Fruit fly (Drosophila melanogaster) whole organism, prepupa: ENCODE measurements around the gene Mvd.

Experiments used
- Blimp-1 ChIP-seq: fragments of 200-800 bp; sonication (Bioruptor generic); optimal IDR thresholded peaks from 3 replicates; lab custom pipeline; 2017; ENCODE audit warnings: missing biosample characterization, missing genetic modification characterization, mild to moderate bottlenecking, moderate library complexity, missing genetic modification reagents
- CG10631 ChIP-seq: fragments of 200-800 bp; sonication (Bioruptor generic); optimal IDR thresholded peaks from 2 replicates; lab custom pipeline; 2016; ENCODE audit warnings: missing biosample characterization, missing genetic modification characterization
- CG10669 ChIP-seq: fragments of 200-800 bp; sonication (Bioruptor generic); optimal IDR thresholded peaks from 3 replicates; lab custom pipeline; 2018; ENCODE audit warnings: missing biosample characterization, mild to moderate bottlenecking, missing genetic modification characterization, moderate library complexity
- CG11762 ChIP-seq: fragments of 200-800 bp; sonication (Bioruptor generic); optimal IDR thresholded peaks from 3 replicates; lab custom pipeline; 2016; ENCODE audit warnings: missing biosample characterization, missing genetic modification characterization; ENCODE audit not compliant: insufficient read depth
- CG11902 ChIP-seq: fragments of 200-800 bp; sonication (Bioruptor generic); optimal IDR thresholded peaks from 3 replicates; lab custom pipeline; 2016; ENCODE audit warnings: missing biosample characterization, missing genetic modification characterization
- CG3032 ChIP-seq: fragments of 200-800 bp; optimal IDR thresholded peaks from 2 replicates; lab custom pipeline; 2019; ENCODE audit warnings: missing biosample characterization, mild to moderate bottlenecking, missing genetic modification characterization, moderate library complexity
- CG31627 ChIP-seq: fragments of 200-800 bp; sonication (Bioruptor generic); optimal IDR thresholded peaks from 3 replicates; lab custom pipeline; 2016; ENCODE audit warnings: missing biosample characterization, missing genetic modification characterization
- CG32006 ChIP-seq: fragments of 200-800 bp; sonication (Bioruptor generic); optimal IDR thresholded peaks from 3 replicates; lab custom pipeline; 2017; ENCODE audit warnings: missing biosample characterization, mild to moderate bottlenecking, missing genetic modification characterization
- CG34406 ChIP-seq: fragments of 200-800 bp; sonication (Bioruptor generic); optimal IDR thresholded peaks from 3 replicates; lab custom pipeline; 2016; ENCODE audit warnings: missing biosample characterization, missing genetic modification characterization
- CG3919 ChIP-seq: fragments of 200-800 bp; sonication (Bioruptor generic); optimal IDR thresholded peaks from 3 replicates; lab custom pipeline; 2016; ENCODE audit warnings: missing biosample characterization, missing genetic modification characterization
- CG4318 ChIP-seq: fragments of 200-800 bp; sonication (Bioruptor generic); optimal IDR thresholded peaks from 3 replicates; lab custom pipeline; 2017; ENCODE audit warnings: missing biosample characterization, mild to moderate bottlenecking, missing genetic modification characterization
- CG6163 ChIP-seq: fragments of 200-800 bp; sonication (Bioruptor generic); IDR thresholded peaks from 3 replicates; pipeline ENCODE4 v1.3.6; 2022; ENCODE audit warnings: missing biosample characterization, missing genetic modification characterization
- CG6276 ChIP-seq: fragments of 200-800 bp; sonication (Bioruptor generic); optimal IDR thresholded peaks from 2 replicates; lab custom pipeline; 2017; ENCODE audit warnings: missing biosample characterization, mild to moderate bottlenecking, missing genetic modification characterization
- CG6792 ChIP-seq: fragments of 200-800 bp; sonication (Bioruptor generic); optimal IDR thresholded peaks from 3 replicates; lab custom pipeline; 2016; ENCODE audit warnings: missing biosample characterization, missing genetic modification characterization
- CG6808 ChIP-seq: fragments of 200-800 bp; sonication (Bioruptor generic); optimal IDR thresholded peaks from 3 replicates; lab custom pipeline; 2017; ENCODE audit warnings: missing biosample characterization, missing genetic modification characterization, mild to moderate bottlenecking, moderate library complexity, missing genetic modification reagents
- CG6854 ChIP-seq: fragments of 200-800 bp; sonication (Bioruptor generic); optimal IDR thresholded peaks from 2 replicates; lab custom pipeline; 2017; ENCODE audit warnings: missing biosample characterization, mild to moderate bottlenecking, missing genetic modification characterization
- CG7368 ChIP-seq: fragments of 200-800 bp; sonication (Bioruptor generic); optimal IDR thresholded peaks from 3 replicates; lab custom pipeline; 2016; ENCODE audit warnings: missing biosample characterization, missing genetic modification characterization
- CG8119 ChIP-seq: fragments of 200-800 bp; sonication (Bioruptor generic); IDR thresholded peaks from 3 replicates; pipeline ENCODE4 v1.3.6; 2022; ENCODE audit warnings: missing biosample characterization, missing genetic modification characterization
- CG8632 ChIP-seq: fragments of 200-800 bp; sonication (Bioruptor generic); optimal IDR thresholded peaks from 3 replicates; lab custom pipeline; 2016; ENCODE audit warnings: missing biosample characterization, missing genetic modification characterization
- CG9139 ChIP-seq: fragments of 200-800 bp; sonication (Bioruptor generic); optimal IDR thresholded peaks from 3 replicates; lab custom pipeline; 2017; ENCODE audit warnings: missing biosample characterization, mild to moderate bottlenecking, missing genetic modification characterization
- Eip75B ChIP-seq: fragments of 200-800 bp; sonication (Bioruptor generic); optimal IDR thresholded peaks from 3 replicates; lab custom pipeline; 2016; ENCODE audit warnings: missing biosample characterization, missing genetic modification characterization
- Eip78C ChIP-seq: fragments of 200-800 bp; sonication (Bioruptor generic); peaks from one replicate; lab custom pipeline; 2016; ENCODE audit warnings: missing biosample characterization, missing genetic modification characterization
- Eip93F ChIP-seq: fragments of 200-800 bp; sonication (Bioruptor generic); optimal IDR thresholded peaks from 2 replicates; lab custom pipeline; 2016; ENCODE audit warnings: missing biosample characterization, mild to moderate bottlenecking, missing genetic modification characterization
- Ets21C ChIP-seq: fragments of 200-800 bp; sonication (Bioruptor generic); optimal IDR thresholded peaks from 3 replicates; lab custom pipeline; 2016; ENCODE audit warnings: missing biosample characterization, missing genetic modification characterization
- Ets96B ChIP-seq: fragments of 200-800 bp; optimal IDR thresholded peaks from 2 replicates; lab custom pipeline; 2019; ENCODE audit warnings: missing biosample characterization, mild to moderate bottlenecking, missing genetic modification characterization, moderate library complexity
- Gug ChIP-seq: fragments of 200-800 bp; sonication (Bioruptor generic); IDR thresholded peaks from 2 replicates; pipeline ENCODE4 v1.3.6; 2022; ENCODE audit warnings: missing biosample characterization, missing genetic modification characterization
- Hr38 ChIP-seq: sonication (Bioruptor generic); optimal IDR thresholded peaks from 2 replicates; lab custom pipeline; 2016; ENCODE audit warnings: missing biosample characterization, missing genetic modification characterization
- Hr4 ChIP-seq: fragments of 200-800 bp; sonication (Bioruptor generic); optimal IDR thresholded peaks from 3 replicates; lab custom pipeline; 2016; ENCODE audit warnings: missing biosample characterization, missing genetic modification characterization
- Lpt ChIP-seq: fragments of 200-800 bp; sonication (Bioruptor generic); optimal IDR thresholded peaks from 3 replicates; lab custom pipeline; 2016; ENCODE audit warnings: missing biosample characterization, missing genetic modification characterization
- OdsH ChIP-seq: fragments of 200-800 bp; sonication (Bioruptor generic); optimal IDR thresholded peaks from 3 replicates; lab custom pipeline; 2016; ENCODE audit warnings: missing biosample characterization, missing genetic modification characterization
- Smox ChIP-seq: fragments of 200-800 bp; sonication (Bioruptor generic); optimal IDR thresholded peaks from 3 replicates; lab custom pipeline; 2016; ENCODE audit warnings: missing biosample characterization, missing genetic modification characterization
- Sox102F ChIP-seq: fragments of 200-800 bp; sonication (Bioruptor generic); optimal IDR thresholded peaks from 2 replicates; lab custom pipeline; 2016; ENCODE audit warnings: missing biosample characterization, mild to moderate bottlenecking, missing genetic modification characterization
- Sox15 ChIP-seq: fragments of 200-800 bp; sonication (Bioruptor generic); optimal IDR thresholded peaks from 3 replicates; lab custom pipeline; 2016; ENCODE audit warnings: missing biosample characterization, missing genetic modification characterization
- achi ChIP-seq: fragments of 200-800 bp; sonication (Bioruptor generic); optimal IDR thresholded peaks from 3 replicates; lab custom pipeline; 2016; ENCODE audit warnings: missing biosample characterization, missing genetic modification characterization
- acj6 ChIP-seq: fragments of 200-800 bp; sonication (Bioruptor generic); optimal IDR thresholded peaks from 3 replicates; lab custom pipeline; 2016; ENCODE audit warnings: missing biosample characterization, missing genetic modification characterization
- cyc ChIP-seq: fragments of 200-800 bp; sonication (Bioruptor generic); optimal IDR thresholded peaks from 3 replicates; lab custom pipeline; 2016; ENCODE audit warnings: missing biosample characterization, missing genetic modification characterization
- dsx ChIP-seq: fragments of 200-800 bp; optimal IDR thresholded peaks from 3 replicates; lab custom pipeline; 2019; ENCODE audit warnings: missing biosample characterization, mild to moderate bottlenecking, missing genetic modification characterization, moderate library complexity; ENCODE audit not compliant: poor library complexity, severe bottlenecking
- esn ChIP-seq: fragments of 200-800 bp; sonication (Bioruptor generic); optimal IDR thresholded peaks from 2 replicates; lab custom pipeline; 2016; ENCODE audit warnings: missing biosample characterization, mild to moderate bottlenecking, missing genetic modification characterization, moderate library complexity
- fd85E ChIP-seq: fragments of 200-800 bp; sonication (Bioruptor generic); optimal IDR thresholded peaks from 3 replicates; lab custom pipeline; 2016; ENCODE audit warnings: missing biosample characterization, missing genetic modification characterization
- lz ChIP-seq: fragments of 200-800 bp; sonication (Bioruptor generic); optimal IDR thresholded peaks from 3 replicates; lab custom pipeline; 2016; ENCODE audit warnings: missing biosample characterization, missing genetic modification characterization
- net ChIP-seq: fragments of 200-800 bp; sonication (Bioruptor generic); optimal IDR thresholded peaks from 3 replicates; lab custom pipeline; 2016; ENCODE audit warnings: missing biosample characterization, missing genetic modification characterization
- pdm3 ChIP-seq: fragments of 200-800 bp; sonication (Bioruptor generic); optimal IDR thresholded peaks from 3 replicates; lab custom pipeline; 2016; ENCODE audit warnings: missing biosample characterization, missing genetic modification characterization
- spab ChIP-seq: fragments of 200-800 bp; sonication (Bioruptor generic); optimal IDR thresholded peaks from 2 replicates; lab custom pipeline; 2017; ENCODE audit warnings: missing biosample characterization, mild to moderate bottlenecking, missing genetic modification characterization, missing genetic modification reagents
- svp ChIP-seq: fragments of 200-800 bp; sonication (Bioruptor generic); peaks from one replicate; lab custom pipeline; 2016; ENCODE audit warnings: missing biosample characterization, missing genetic modification characterization
- topi ChIP-seq: fragments of 200-800 bp; sonication (Bioruptor generic); optimal IDR thresholded peaks from 3 replicates; lab custom pipeline; 2016; ENCODE audit warnings: missing biosample characterization, missing genetic modification characterization
- vri ChIP-seq: fragments of 200-800 bp; sonication (Bioruptor generic); optimal IDR thresholded peaks from 3 replicates; lab custom pipeline; 2016; ENCODE audit warnings: missing biosample characterization, mild to moderate bottlenecking, missing genetic modification characterization

The Mvd gene

dm6 chrX:15738890-15739550 is 9.9 kb upstream of the Mvd start, which contains the start of the genes CG11679 and CG8206 (continued):
- TF ChIP-seq lz (GFP tag; lab: Kevin White, UChicago) (peak; percentile 50), CG6276 (GFP tag; lab: Kevin White, UChicago) (no peak), Hr4 (GFP tag; lab: Kevin White, UChicago) (peak; percentile 43), spab (no peak), Ets96B (tag; lab: Kevin White, UChicago) (peak; percentile 33), CG6808 (GFP tag; lab: Kevin White, UChicago) (no peak), CG3919 (GFP tag; lab: Kevin White, UChicago) (peak; percentile 12), Smox (GFP tag; lab: Kevin White, UChicago) (peak; percentile 16), vri (GFP tag; lab: Kevin White, UChicago) (peak; percentile 49), CG8632 (GFP tag; lab: Kevin White, UChicago) (no peak), fd85E (GFP tag; lab: Kevin White, UChicago) (no peak), Hr38 (GFP tag; lab: Kevin White, UChicago) (no peak), net (GFP tag; lab: Kevin White, UChicago) (no peak), dsx (GFP tag; lab: Kevin White, UChicago) (no peak), CG3032 (tag; lab: Kevin White, UChicago) (peak; percentile 50), pdm3 (peak; percentile 32), acj6 (peak; percentile 33), CG10669 (no peak), OdsH (GFP tag; lab: Kevin White, UChicago) (peak; percentile 48), CG11762 (GFP tag; lab: Kevin White, UChicago) (no peak), achi (GFP tag; lab: Kevin White, UChicago) (peak; percentile 30), CG34406 (GFP tag; lab: Kevin White, UChicago) (no peak), CG8119 (GFP tag; lab: Robert Waterston, UW) (no peak), Eip78C (GFP tag; lab: Kevin White, UChicago) (peak; percentile 79), Gug (GFP tag; lab: Robert Waterston, UW) (no peak), CG32006 (GFP tag; lab: Kevin White, UChicago) (peak; percentile 39), CG6163 (GFP tag; lab: Robert Waterston, UW) (0 out of 3 replicates have a peak, but pooled peaks have one; percentile 20), CG11902 (GFP tag; lab: Kevin White, UChicago) (no peak), CG4318 (GFP tag; lab: Kevin White, UChicago) (no peak), Blimp-1 (GFP tag; lab: Kevin White, UChicago) (no peak), CG7368 (GFP tag; lab: Kevin White, UChicago) (no peak), Eip93F (no peak), cyc (peak; percentile 51), CG6854 (GFP tag; lab: Kevin White, UChicago) (no peak), Sox15 (GFP tag; lab: Kevin White, UChicago) (peak; percentile 15), CG6792 (GFP tag; lab: Kevin White, UChicago) (peak; percentile 5), CG9139 (GFP tag; lab: Kevin White, UChicago) (no peak), esn (peak; percentile 50)

- TF ChIP-seq Blimp-1 (GFP tag; lab: Kevin White, UChicago) (no peak), Sox15 (GFP tag; lab: Kevin White, UChicago) (no peak), CG11902 (GFP tag; lab: Kevin White, UChicago) (peak; percentile 23), CG6792 (GFP tag; lab: Kevin White, UChicago) (peak; percentile 45), acj6 (peak; percentile 50), CG6276 (GFP tag; lab: Kevin White, UChicago) (no peak), Eip78C (GFP tag; lab: Kevin White, UChicago) (peak; percentile 83), Ets21C (peak; percentile 52), cyc (peak; percentile 45), OdsH (GFP tag; lab: Kevin White, UChicago) (peak; percentile 46), CG11762 (GFP tag; lab: Kevin White, UChicago) (no peak), Lpt (GFP tag; lab: Kevin White, UChicago) (peak; percentile 18), CG32006 (GFP tag; lab: Kevin White, UChicago) (peak; percentile 53), fd85E (GFP tag; lab: Kevin White, UChicago) (no peak), CG34406 (GFP tag; lab: Kevin White, UChicago) (peak; percentile 36), CG10631 (GFP tag; lab: Kevin White, UChicago) (peak; percentile 25), CG31627 (GFP tag; lab: Kevin White, UChicago) (peak; percentile 48), topi (GFP tag; lab: Kevin White, UChicago) (peak; percentile 69), Hr4 (GFP tag; lab: Kevin White, UChicago) (peak; percentile 50), svp (peak; percentile 87), pdm3 (peak; percentile 62), CG6163 (GFP tag; lab: Robert Waterston, UW) (peak; percentile 69), Sox102F (peak; percentile 56), CG8119 (GFP tag; lab: Robert Waterston, UW) (peak; percentile 56; the same call in 2 of the 3 replicates), CG4318 (GFP tag; lab: Kevin White, UChicago) (no peak), esn (peak; percentile 71), vri (GFP tag; lab: Kevin White, UChicago) (peak; percentile 85), CG8632 (GFP tag; lab: Kevin White, UChicago) (peak; percentile 43), Eip75B (GFP tag; lab: Kevin White, UChicago) (peak; percentile 36)
Measured at dm6 chrX:15740288-15740726, 8.7 kb upstream of the Mvd start.
